Fruit fly (Drosophila melanogaster): ENCODE data around the gene ari-1.
A peak's percentile ranks its signal among the peaks of the same experiment; 100 is the strongest.

Gene ari-1

DNA sequence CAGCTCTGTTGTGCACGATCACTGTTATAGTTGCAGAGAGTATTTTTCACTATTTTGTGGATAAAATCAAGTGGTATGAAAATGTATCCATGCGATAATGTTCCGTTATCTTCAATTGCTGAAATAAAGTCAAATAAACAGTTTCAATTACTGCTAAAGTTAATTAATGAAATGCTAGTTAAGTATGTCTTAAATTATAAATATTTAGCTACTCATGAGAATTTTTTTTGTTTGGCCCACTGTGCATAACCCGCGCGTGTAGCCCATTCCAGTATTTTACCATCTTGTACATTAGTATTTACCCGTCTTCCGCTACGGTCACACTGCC, 52.1 kb downstream of the ari-1 start, which contains the start of gene Ada3 (continued):
- peak; percentile 83 for TF ChIP-seq Hr39 (GFP tag; optimal IDR thresholded peaks at IDR 0.05)
- TF ChIP-seq CG3032 (tag; optimal IDR thresholded peaks at IDR 0.05) = peak; percentile 72
- peak; percentile 84 for TF ChIP-seq cyc (GFP tag; optimal IDR thresholded peaks at IDR 0.05)
- 0 out of 2 replicates have a peak, but pooled peaks have one; percentile 38 for TF ChIP-seq Gug (GFP tag; IDR thresholded peaks at IDR 0.05)
- TF ChIP-seq CG6854 (GFP tag; optimal IDR thresholded peaks at IDR 0.05) = no peak
- TF ChIP-seq CG4318 (GFP tag; optimal IDR thresholded peaks at IDR 0.05) = peak; percentile 64
- peak; percentile 66 for TF ChIP-seq fd59A (GFP tag; optimal IDR thresholded peaks at IDR 0.05)
- TF ChIP-seq dac (GFP tag; optimal IDR thresholded peaks at IDR 0.05) = peak; percentile 63
- TF ChIP-seq CG31627 (GFP tag; optimal IDR thresholded peaks at IDR 0.05) = peak; percentile 85
- TF ChIP-seq CG11762 (GFP tag; optimal IDR thresholded peaks at IDR 0.05; ENCODE audit: insufficient read depth) = peak; percentile 62
- peak; percentile 79 for TF ChIP-seq acj6 (GFP tag; optimal IDR thresholded peaks at IDR 0.05)
- TF ChIP-seq CG1621 (tag; optimal IDR thresholded peaks at IDR 0.05) = peak; percentile 54
- peak; percentile 78 for TF ChIP-seq achi (GFP tag; optimal IDR thresholded peaks at IDR 0.05)
- TF ChIP-seq CG9139 (GFP tag; optimal IDR thresholded peaks at IDR 0.05) = peak; percentile 49
- TF ChIP-seq Sox102F (GFP tag; optimal IDR thresholded peaks at IDR 0.05) = peak; percentile 65
- peak; percentile 44 for TF ChIP-seq fkh (GFP tag; optimal IDR thresholded peaks at IDR 0.05)
- peak; percentile 80 for TF ChIP-seq Ets21C (GFP tag; optimal IDR thresholded peaks at IDR 0.05)
- TF ChIP-seq esn (GFP tag; optimal IDR thresholded peaks at IDR 0.05) = peak; percentile 82
- TF ChIP-seq CG6276 (GFP tag; optimal IDR thresholded peaks at IDR 0.05) = no peak
- peak; percentile 35 for TF ChIP-seq CG16779 (tag; optimal IDR thresholded peaks at IDR 0.05)
- no peak for TF ChIP-seq Hr38 (GFP tag; optimal IDR thresholded peaks at IDR 0.05)
- no peak for TF ChIP-seq CG15336 (GFP tag; IDR thresholded peaks at IDR 0.05)
- TF ChIP-seq CG7368 (GFP tag; optimal IDR thresholded peaks at IDR 0.05) = peak; percentile 70
- peak; percentile 67; the same call in 1 of the 3 replicates for TF ChIP-seq CG8119 (GFP tag; IDR thresholded peaks at IDR 0.05)
- TF ChIP-seq CG32006 (GFP tag; optimal IDR thresholded peaks at IDR 0.05) = peak; percentile 77
- peak; percentile 26 for TF ChIP-seq spab (GFP tag; optimal IDR thresholded peaks at IDR 0.05)
- TF ChIP-seq CG10669 (GFP tag; optimal IDR thresholded peaks at IDR 0.05) = peak; percentile 74
- TF ChIP-seq lz (GFP tag; optimal IDR thresholded peaks at IDR 0.05) = peak; percentile 85
- TF ChIP-seq dsx (GFP tag; optimal IDR thresholded peaks at IDR 0.05; ENCODE audit: poor library complexity, severe bottlenecking) = peak; percentile 46
- TF ChIP-seq Ets96B (tag; optimal IDR thresholded peaks at IDR 0.05) = peak; percentile 75
- peak; percentile 55; the same call in 1 of the 2 replicates for TF ChIP-seq CG11294 (GFP tag; IDR thresholded peaks at IDR 0.05)
- peak; percentile 64 for TF ChIP-seq CG8319 (GFP tag; optimal IDR thresholded peaks at IDR 0.05)
- TF ChIP-seq ss (GFP tag; optimal IDR thresholded peaks at IDR 0.05) = peak; percentile 48 to 60
- peak; percentile 83 for TF ChIP-seq CG10631 (GFP tag; optimal IDR thresholded peaks at IDR 0.05)
- TF ChIP-seq CG34406 (GFP tag; optimal IDR thresholded peaks at IDR 0.05) = peak; percentile 69
- peak; percentile 75 for TF ChIP-seq Hr4 (GFP tag; optimal IDR thresholded peaks at IDR 0.05)
- TF ChIP-seq CG6163 (GFP tag; IDR thresholded peaks at IDR 0.05) = peak; percentile 74
- TF ChIP-seq OdsH (GFP tag; optimal IDR thresholded peaks at IDR 0.05) = peak; percentile 81
- peak; percentile 86 for TF ChIP-seq pdm3 (GFP tag; optimal IDR thresholded peaks at IDR 0.05)
- TF ChIP-seq CG11902 (GFP tag; optimal IDR thresholded peaks at IDR 0.05) = peak; percentile 69

DNA sequence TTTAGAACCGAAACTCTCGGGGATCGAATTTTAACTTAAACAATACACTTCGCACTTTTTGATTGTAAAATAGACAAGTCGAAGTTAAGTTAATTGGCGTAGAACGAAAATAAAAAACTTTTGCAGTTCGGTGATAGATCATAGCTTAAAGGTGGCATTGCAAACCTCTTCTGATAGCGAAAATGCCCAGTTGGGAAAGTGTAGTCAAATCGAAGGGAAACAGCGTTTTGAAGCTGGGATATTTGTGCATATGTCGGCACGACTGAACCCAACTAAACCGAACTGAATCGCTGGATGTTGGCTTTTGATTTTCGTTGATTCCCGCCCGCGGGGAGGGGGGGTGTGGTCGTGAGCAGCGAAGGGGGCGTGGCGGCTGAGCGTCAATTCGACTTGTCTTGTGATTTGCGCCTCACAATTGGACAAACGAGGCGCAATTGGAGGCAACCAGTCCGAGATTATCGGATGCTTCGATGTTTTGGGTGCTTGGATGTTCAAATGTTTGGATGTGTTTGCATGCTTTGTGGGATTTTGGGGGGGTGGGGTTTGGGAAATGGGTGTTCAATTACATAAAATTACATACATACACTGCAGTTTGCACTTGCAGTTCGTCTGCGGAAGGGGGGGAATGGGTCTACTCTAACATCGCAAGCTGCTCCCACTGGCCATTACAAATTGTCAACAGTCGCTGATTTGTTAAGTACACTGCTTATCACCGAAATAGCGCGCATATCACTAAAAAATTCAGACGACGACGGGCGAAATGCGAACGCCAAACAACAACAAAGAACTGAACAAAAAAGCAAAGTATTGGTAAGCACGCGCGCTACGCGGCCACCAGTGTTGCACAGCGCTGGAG, 52.7 kb downstream of the ari-1 start:
- TF ChIP-seq Eip78C (GFP tag) (peak; percentile 49), lz (GFP tag; optimal IDR thresholded peaks at IDR 0.05) (peak; percentile 3), CG10669 (GFP tag; optimal IDR thresholded peaks at IDR 0.05) (peak; percentile 11), CG11902 (GFP tag; optimal IDR thresholded peaks at IDR 0.05) (no peak), Hr39 (GFP tag; optimal IDR thresholded peaks at IDR 0.05) (peak; percentile 18), OdsH (GFP tag; optimal IDR thresholded peaks at IDR 0.05) (no peak), svp (GFP tag) (peak; percentile 45)

All from whole organism, prepupa.